Worm (Caenorhabditis elegans) whole organism, L1 larva: Measurements from ENCODE around the gene nspf-1.

Source experiments
- C04F5.9 ChIP-seq: sonication (generic microtip); optimal IDR thresholded peaks from 2 replicates; lab custom pipeline; 2016; ENCODE audit warnings: missing genetic modification characterization, missing compliant biosample characterization
- C16A3.4 ChIP-seq: fragments of 150-350 bp; optimal IDR thresholded peaks from 2 replicates; lab custom pipeline; 2014; ENCODE audit warnings: missing biosample characterization, missing genetic modification characterization
- C34B4.2 ChIP-seq: sonication (generic microtip); optimal IDR thresholded peaks from 2 replicates; lab custom pipeline; 2017; ENCODE audit warnings: mild to moderate bottlenecking, missing genetic modification characterization, missing compliant biosample characterization
- F16B12.6 ChIP-seq: fragments of 150-350 bp; optimal IDR thresholded peaks from 2 replicates; lab custom pipeline; 2014; ENCODE audit warnings: missing biosample characterization, missing genetic modification characterization
- Y116A8C.19 ChIP-seq: sonication (generic microtip); optimal IDR thresholded peaks from 2 replicates; lab custom pipeline; 2016; ENCODE audit warnings: missing compliant biosample characterization, missing genetic modification characterization, borderline replicate concordance
- alr-1 ChIP-seq: fragments of 200-800 bp; sonication (Bioruptor generic); optimal IDR thresholded peaks from 2 replicates; lab custom pipeline; 2018; ENCODE audit warnings: borderline replicate concordance, mild to moderate bottlenecking, missing genetic modification characterization, missing compliant biosample characterization
- blmp-1 ChIP-seq: fragments of 150-350 bp; optimal IDR thresholded peaks from 2 replicates; lab custom pipeline; 2014; ENCODE audit warnings: missing biosample characterization, missing genetic modification characterization
- ceh-63 ChIP-seq: fragments of 200-800 bp; sonication (Bioruptor generic); optimal IDR thresholded peaks from 2 replicates; lab custom pipeline; 2018; ENCODE audit warnings: mild to moderate bottlenecking, missing genetic modification characterization, missing compliant biosample characterization
- ceh-88 ChIP-seq: fragments of 200-800 bp; sonication (Bioruptor generic); IDR thresholded peaks from 2 replicates; pipeline ENCODE4 v1.3.6; 2022; ENCODE audit warnings: missing genetic modification characterization, missing compliant biosample characterization
- ceh-90 ChIP-seq: sonication (generic microtip); optimal IDR thresholded peaks from 2 replicates; lab custom pipeline; 2016; ENCODE audit warnings: missing genetic modification characterization, missing compliant biosample characterization
- ces-1 ChIP-seq: fragments of 150-350 bp; optimal IDR thresholded peaks from 2 replicates; lab custom pipeline; 2014; ENCODE audit warnings: missing biosample characterization, missing genetic modification reagents, missing genetic modification characterization
- dpl-1 ChIP-seq, 3 experiments: fragments of 150-350 bp in 2 of 3; sonication (generic microtip) in 1 of 3; optimal IDR thresholded peaks; 2 replicates each; lab custom pipeline; 2014 to 2017; ENCODE audit warnings: missing biosample characterization in 3 of 3, missing genetic modification characterization in 3 of 3, missing genetic modification reagents in 3 of 3
- efl-3 ChIP-seq: fragments of 200-800 bp; sonication (Bioruptor generic); optimal IDR thresholded peaks from 2 replicates; lab custom pipeline; 2018; ENCODE audit warnings: mild to moderate bottlenecking, missing genetic modification characterization, missing compliant biosample characterization
- egl-27 ChIP-seq, 2 experiments: fragments of 150-350 bp in 1 of 2; sonication (generic microtip); optimal IDR thresholded peaks; 3 replicates each; lab custom pipeline; 2017 to 2018; ENCODE audit warnings: missing biosample characterization in 2 of 2, missing genetic modification characterization in 2 of 2, missing genetic modification reagents in 2 of 2
- elt-2 ChIP-seq: sonication (generic microtip); optimal IDR thresholded peaks from 2 replicates; lab custom pipeline; 2016; ENCODE audit warnings: missing genetic modification characterization, mild to moderate bottlenecking, inconsistent platforms, missing compliant biosample characterization, missing genetic modification reagents
- elt-3 ChIP-seq, 6 experiments: fragments of 150-350 bp in 1 of 6; sonication (generic microtip); optimal IDR thresholded peaks; 2 replicates each; lab custom pipeline; 2017 to 2018; ENCODE audit warnings: missing biosample characterization in 6 of 6, missing genetic modification characterization in 6 of 6, inconsistent platforms in 1 of 6
- ets-5 ChIP-seq: fragments of 200-800 bp; sonication (Bioruptor generic); IDR thresholded peaks from 2 replicates; pipeline ENCODE4 v1.3.6; 2022; ENCODE audit warnings: missing genetic modification characterization, missing compliant biosample characterization
- fkh-10 ChIP-seq: sonication (generic microtip); optimal IDR thresholded peaks from 2 replicates; lab custom pipeline; 2017; ENCODE audit warnings: missing biosample characterization, missing genetic modification reagents, missing genetic modification characterization
- fkh-8 ChIP-seq: sonication (generic microtip); optimal IDR thresholded peaks from 2 replicates; lab custom pipeline; 2016; ENCODE audit warnings: mild to moderate bottlenecking, missing genetic modification characterization, missing compliant biosample characterization
- fos-1 ChIP-seq: fragments of 150-350 bp; optimal IDR thresholded peaks from 2 replicates; lab custom pipeline; 2014; ENCODE audit warnings: missing biosample characterization, missing genetic modification characterization
- hlh-4 ChIP-seq: sonication (generic microtip); optimal IDR thresholded peaks from 2 replicates; lab custom pipeline; 2016; ENCODE audit warnings: mild to moderate bottlenecking, missing genetic modification characterization, missing compliant biosample characterization
- hpl-2 ChIP-seq: fragments of 150-350 bp; optimal IDR thresholded peaks from 2 replicates; lab custom pipeline; 2014; ENCODE audit warnings: missing biosample characterization, missing genetic modification reagents, missing genetic modification characterization
- lin-14 ChIP-seq: fragments of 200-800 bp; sonication (Bioruptor generic); optimal IDR thresholded peaks from 2 replicates; lab custom pipeline; 2018; ENCODE audit warnings: mild to moderate bottlenecking, missing genetic modification characterization, moderate library complexity, missing compliant biosample characterization
- lir-3 ChIP-seq: sonication (generic microtip); optimal IDR thresholded peaks from 2 replicates; lab custom pipeline; 2016; ENCODE audit warnings: mild to moderate bottlenecking, missing genetic modification characterization, moderate library complexity, missing compliant biosample characterization; ENCODE audit not compliant: poor library complexity
- mdl-1 ChIP-seq, 2 experiments: fragments of 150-350 bp; optimal IDR thresholded peaks; 2 replicates each; lab custom pipeline; 2014 to 2017; ENCODE audit warnings: missing biosample characterization in 2 of 2, missing genetic modification characterization in 2 of 2, inconsistent platforms in 1 of 2
- mef-2 ChIP-seq: fragments of 150-350 bp; optimal IDR thresholded peaks from 2 replicates; lab custom pipeline; 2014; ENCODE audit warnings: missing biosample characterization, missing genetic modification characterization
- nhr-19 ChIP-seq: fragments of 200-800 bp; sonication (Bioruptor generic); conservative IDR thresholded peaks from 2 replicates; pipeline ENCODE4 v1.3.6; 2022; ENCODE audit warnings: missing genetic modification characterization, missing compliant biosample characterization
- nhr-20 ChIP-seq: sonication (generic microtip); optimal IDR thresholded peaks from 2 replicates; lab custom pipeline; 2016; ENCODE audit warnings: mild to moderate bottlenecking, missing genetic modification characterization, missing compliant biosample characterization
- nhr-28 ChIP-seq: fragments of 150-350 bp; optimal IDR thresholded peaks from 2 replicates; lab custom pipeline; 2014; ENCODE audit warnings: missing biosample characterization, missing genetic modification characterization
- nhr-47 ChIP-seq: sonication (generic microtip); optimal IDR thresholded peaks from 2 replicates; lab custom pipeline; 2016; ENCODE audit warnings: mild to moderate bottlenecking, missing genetic modification characterization, moderate library complexity, missing compliant biosample characterization
- nhr-71 ChIP-seq: sonication (generic microtip); optimal IDR thresholded peaks from 2 replicates; lab custom pipeline; 2016; ENCODE audit warnings: mild to moderate bottlenecking, missing genetic modification characterization, moderate library complexity, missing compliant biosample characterization
- nhr-84 ChIP-seq: sonication (generic microtip); optimal IDR thresholded peaks from 2 replicates; lab custom pipeline; 2017; ENCODE audit warnings: missing biosample characterization, missing genetic modification characterization
- nhr-85 ChIP-seq: sonication (generic microtip); peaks from one replicate; lab custom pipeline; 2016; ENCODE audit warnings: missing genetic modification characterization, inconsistent platforms, missing compliant biosample characterization
- nhr-90 ChIP-seq: sonication (generic microtip); optimal IDR thresholded peaks from 2 replicates; lab custom pipeline; 2016; ENCODE audit warnings: mild to moderate bottlenecking, missing genetic modification characterization, missing compliant biosample characterization; ENCODE audit not compliant: poor library complexity
- pag-3 ChIP-seq: sonication (generic microtip); optimal IDR thresholded peaks from 2 replicates; lab custom pipeline; 2017; ENCODE audit warnings: missing genetic modification characterization, mild to moderate bottlenecking, missing compliant biosample characterization, antibody characterized with exemption, borderline replicate concordance; ENCODE audit not compliant: insufficient read depth
- pqm-1 ChIP-seq: sonication (generic microtip); optimal IDR thresholded peaks from 3 replicates; lab custom pipeline; 2017; ENCODE audit warnings: missing biosample characterization, missing genetic modification characterization
- rnt-1 ChIP-seq: sonication (generic microtip); optimal IDR thresholded peaks from 2 replicates; lab custom pipeline; 2016; ENCODE audit warnings: mild to moderate bottlenecking, missing genetic modification characterization, moderate library complexity, missing compliant biosample characterization
- skn-1 ChIP-seq: fragments of 150-350 bp; optimal IDR thresholded peaks from 2 replicates; lab custom pipeline; 2014; ENCODE audit warnings: missing biosample characterization, missing genetic modification characterization
- sox-4 ChIP-seq: sonication (generic microtip); optimal IDR thresholded peaks from 2 replicates; lab custom pipeline; 2016; ENCODE audit warnings: missing genetic modification characterization, missing compliant biosample characterization
- sptf-1 ChIP-seq: fragments of 150-350 bp; optimal IDR thresholded peaks from 2 replicates; lab custom pipeline; 2014; ENCODE audit warnings: missing biosample characterization, missing genetic modification characterization
- sup-37 ChIP-seq: fragments of 200-800 bp; sonication (Bioruptor generic); optimal IDR thresholded peaks from 2 replicates; lab custom pipeline; 2018; ENCODE audit warnings: mild to moderate bottlenecking, missing genetic modification characterization, missing compliant biosample characterization
- swsn-7 ChIP-seq: sonication (generic microtip); optimal IDR thresholded peaks from 2 replicates; lab custom pipeline; 2016; ENCODE audit warnings: missing genetic modification characterization, missing compliant biosample characterization
- tbx-2 ChIP-seq: sonication (generic microtip); optimal IDR thresholded peaks from 2 replicates; lab custom pipeline; 2016; ENCODE audit warnings: missing genetic modification characterization, missing compliant biosample characterization
- unc-30 ChIP-seq: sonication (generic microtip); optimal IDR thresholded peaks from 2 replicates; lab custom pipeline; 2017; ENCODE audit warnings: missing biosample characterization, missing genetic modification characterization
- unc-62 ChIP-seq: fragments of 150-350 bp; optimal IDR thresholded peaks from 2 replicates; lab custom pipeline; 2014; ENCODE audit warnings: missing biosample characterization, missing genetic modification reagents, missing genetic modification characterization
- unc-86 ChIP-seq: sonication (generic microtip); optimal IDR thresholded peaks from 2 replicates; lab custom pipeline; 2016; ENCODE audit warnings: missing genetic modification characterization, missing compliant biosample characterization
- unc-98 ChIP-seq: fragments of 200-800 bp; sonication (Bioruptor generic); IDR thresholded peaks from 2 replicates; pipeline ENCODE4 v1.3.6; 2022; ENCODE audit warnings: missing genetic modification characterization, missing compliant biosample characterization
- vab-15 ChIP-seq: sonication (generic microtip); optimal IDR thresholded peaks from 2 replicates; lab custom pipeline; 2017; ENCODE audit warnings: missing genotype, mild to moderate bottlenecking, missing genetic modification characterization, missing compliant biosample characterization
- zag-1 ChIP-seq: fragments of 150-350 bp; optimal IDR thresholded peaks from 2 replicates; lab custom pipeline; 2014; ENCODE audit warnings: missing biosample characterization, missing genetic modification characterization
- ztf-11 ChIP-seq, 2 experiments: sonication (generic microtip); optimal IDR thresholded peaks; 2 replicates each; lab custom pipeline; 2016 to 2017; ENCODE audit warnings: missing genetic modification characterization in 2 of 2, missing biosample characterization in 1 of 2, missing compliant biosample characterization in 1 of 2

The nspf-1 gene

DNA sequence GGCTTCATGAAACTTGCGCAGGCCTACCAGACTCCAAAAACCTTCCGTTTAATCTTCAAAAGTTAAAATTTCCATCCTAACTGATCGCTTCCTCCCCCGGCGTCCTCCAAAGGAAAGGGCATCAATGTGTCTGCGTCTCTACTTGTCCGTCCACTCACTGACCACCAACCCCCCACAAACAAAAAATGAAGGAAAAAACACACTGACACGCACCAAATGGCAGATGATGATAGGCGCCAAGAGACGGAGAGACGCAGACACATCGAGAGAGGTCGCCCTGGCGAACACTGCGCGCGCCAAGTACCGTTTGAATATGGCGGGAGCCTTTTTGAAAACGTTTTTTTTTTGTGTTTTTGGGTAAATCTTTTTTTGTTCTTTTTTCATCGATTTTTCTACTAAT, 47.3 kb downstream of the nspf-1 start (continued):
- TF ChIP-seq egl-27 (tag; optimal IDR thresholded peaks at IDR 0.05; lab: Kevin White, UChicago) (no peak), C04F5.9 (tag; lab: Kevin White, UChicago) (no peak), nhr-84 (tag; lab: Kevin White, UChicago) (no peak), fkh-10 (GFP tag; lab: Kevin White, UChicago) (no peak), fos-1 (tag; lab: Kevin White, UChicago) (no peak), nhr-85 (peak; percentile 53), zag-1 (tag; lab: Kevin White, UChicago) (no peak), pqm-1 (tag; lab: Kevin White, UChicago) (no peak), ceh-90 (tag; lab: Kevin White, UChicago) (no peak), swsn-7 (tag; lab: Kevin White, UChicago) (peak; percentile 7), hlh-4 (tag; lab: Kevin White, UChicago) (no peak), ets-5 (GFP tag; lab: Robert Waterston, UW) (no peak), efl-3 (GFP tag; lab: Kevin White, UChicago) (no peak), C34B4.2 (tag; lab: Kevin White, UChicago) (no peak), sptf-1 (tag; lab: Kevin White, UChicago) (no peak), sox-4 (tag; lab: Kevin White, UChicago) (no peak), nhr-19 (GFP tag; lab: Robert Waterston, UW) (no peak), nhr-28 (tag; lab: Kevin White, UChicago) (no peak), nhr-47 (peak; percentile 19), ztf-11 (tag; optimal IDR thresholded peaks at IDR 0.05; lab: Kevin White, UChicago) (no peak), nhr-20 (tag; lab: Kevin White, UChicago) (no peak), fkh-8 (tag; lab: Kevin White, UChicago) (peak; percentile 5), ceh-63 (GFP tag; lab: Kevin White, UChicago) (no peak), Y116A8C.19 (no peak), unc-98 (GFP tag; lab: Robert Waterston, UW) (no peak), blmp-1 (tag; lab: Kevin White, UChicago) (no peak), unc-86 (tag; lab: Kevin White, UChicago) (no peak), tbx-2 (tag; lab: Kevin White, UChicago) (no peak), ceh-88 (GFP tag; lab: Robert Waterston, UW) (no peak), elt-2 (no peak), pag-3 (tag; lab: Kevin White, UChicago) (no peak), unc-62 (GFP tag; lab: Kevin White, UChicago) (no peak), mef-2 (tag; lab: Kevin White, UChicago) (no peak), hpl-2 (GFP tag; lab: Kevin White, UChicago) (no peak), lin-14 (GFP tag; lab: Kevin White, UChicago) (peak; percentile 88), dpl-1 (GFP tag; optimal IDR thresholded peaks at IDR 0.05; lab: Kevin White, UChicago) (peak in 2 of 3 experiments; percentile 12 to 21), rnt-1 (tag; lab: Kevin White, UChicago) (peak; percentile 51), elt-3 (tag; optimal IDR thresholded peaks at IDR 0.05; lab: Kevin White, UChicago) (no peak), mdl-1 (tag; optimal IDR thresholded peaks at IDR 0.05; lab: Kevin White, UChicago) (no peak), unc-30 (tag; lab: Kevin White, UChicago) (no peak), lir-3 (tag; lab: Kevin White, UChicago) (no peak), alr-1 (tag; lab: Kevin White, UChicago) (no peak), F16B12.6 (tag; lab: Kevin White, UChicago) (no peak), ces-1 (GFP tag; lab: Kevin White, UChicago) (no peak), nhr-90 (tag; lab: Kevin White, UChicago) (no peak), sup-37 (GFP tag; lab: Kevin White, UChicago) (no peak), nhr-71 (peak; percentile 44), C16A3.4 (tag; lab: Kevin White, UChicago) (no peak), vab-15 (no peak), skn-1 (no peak)
